Worm (Caenorhabditis elegans) whole organism, midembryonic: ENCODE data around the gene srh-290.

ENCODE experiments used
- T22C8.4 ChIP-seq: fragments of 200-800 bp; sonication (Bioruptor generic); IDR thresholded peaks from 2 replicates; pipeline ENCODE4 v1.3.6; 2022; ENCODE audit warnings: missing genetic modification characterization, missing compliant biosample characterization
- cog-1 ChIP-seq: sonication (generic microtip); optimal IDR thresholded peaks from 2 replicates; lab custom pipeline; 2016; ENCODE audit warnings: missing genetic modification characterization, missing compliant biosample characterization
- flt-1 ChIP-seq: fragments of 200-800 bp; sonication (Bioruptor generic); IDR thresholded peaks from 2 replicates; pipeline ENCODE4 v1.3.6; 2022; ENCODE audit warnings: missing genetic modification characterization, missing compliant biosample characterization
- klf-2 ChIP-seq: fragments of 200-800 bp; sonication (Bioruptor generic); conservative IDR thresholded peaks from 2 replicates; pipeline ENCODE4 v1.3.6; 2022; ENCODE audit warnings: missing genetic modification reagents, missing genetic modification characterization, missing compliant biosample characterization
- med-1 ChIP-seq: sonication (generic microtip); optimal IDR thresholded peaks from 2 replicates; lab custom pipeline; 2017; ENCODE audit warnings: missing genetic modification characterization, mild to moderate bottlenecking, missing compliant biosample characterization, antibody characterized with exemption, missing genetic modification reagents; ENCODE audit not compliant: insufficient read depth
- ref-1 ChIP-seq: fragments of 200-800 bp; sonication (Bioruptor generic); conservative IDR thresholded peaks from 2 replicates; pipeline ENCODE4 v1.3.6; 2022; ENCODE audit warnings: missing genetic modification reagents, missing genetic modification characterization, missing compliant biosample characterization
- tab-1 ChIP-seq: fragments of 200-800 bp; sonication (Bioruptor generic); IDR thresholded peaks from 2 replicates; pipeline ENCODE4 v1.3.6; 2022; ENCODE audit warnings: missing genetic modification characterization, missing compliant biosample characterization
- ztf-23 ChIP-seq: fragments of 200-800 bp; sonication (Bioruptor generic); IDR thresholded peaks from 2 replicates; pipeline ENCODE4 v1.3.6; 2022; ENCODE audit warnings: missing genetic modification reagents, missing genetic modification characterization, missing compliant biosample characterization
- ztf-29 ChIP-seq: fragments of 200-800 bp; sonication (Bioruptor generic); IDR thresholded peaks from 2 replicates; pipeline ENCODE4 v1.3.6; 2022; ENCODE audit warnings: missing genetic modification reagents, missing genetic modification characterization, missing compliant biosample characterization

srh-290 gene

ce11 chrV:17790191-17790590, at the start of gene srh-290:
srh-290 (plus strand) TSS chrV:17790491.
- TF ChIP-seq klf-2 (GFP tag; lab: Robert Waterston, UW) (no peak), ztf-29 (GFP tag; lab: Robert Waterston, UW) (no peak), med-1 (no peak), ztf-23 (GFP tag; lab: Robert Waterston, UW) (no peak), tab-1 (GFP tag; lab: Robert Waterston, UW) (no peak), T22C8.4 (GFP tag; lab: Robert Waterston, UW) (no peak)

- TF ChIP-seq T22C8.4 (GFP tag; lab: Robert Waterston, UW) (no peak), klf-2 (GFP tag; lab: Robert Waterston, UW) (no peak)
Observed at ce11 chrV:17743802-17744201, 46.5 kb upstream of the srh-290 start.

- TF ChIP-seq cog-1 (no peak), med-1 (no peak), flt-1 (no peak)
Observed at ce11 chrV:17746959-17747358, 43.3 kb upstream of the srh-290 start, which contains the start of gene twk-36. twk-36 (minus strand) TSS chrV:17747059.

- TF ChIP-seq ztf-29 (GFP tag; lab: Robert Waterston, UW) (no peak), klf-2 (GFP tag; lab: Robert Waterston, UW) (no peak), flt-1 (no peak), med-1 (no peak), tab-1 (GFP tag; lab: Robert Waterston, UW) (no peak), ref-1 (GFP tag; lab: Robert Waterston, UW) (no peak), cog-1 (no peak)
Observed at ce11 chrV:17749181-17749580, 41.1 kb upstream of the srh-290 start, which contains the start of gene R12G8.1. R12G8.1 (minus strand) TSS chrV:17749243.

- TF ChIP-seq ztf-29 (GFP tag; lab: Robert Waterston, UW): no peak
Observed at ce11 chrV:17752340-17752739, 38.0 kb upstream of the srh-290 start.

ce11 chrV:17754999-17755398, 35.3 kb upstream of the srh-290 start:
- TF ChIP-seq ztf-29 (GFP tag; lab: Robert Waterston, UW): no peak
- TF ChIP-seq T22C8.4 (GFP tag; lab: Robert Waterston, UW): no peak
- TF ChIP-seq ztf-23 (GFP tag; lab: Robert Waterston, UW): no peak
- no peak for TF ChIP-seq flt-1
- TF ChIP-seq med-1: no peak
- no peak for TF ChIP-seq klf-2 (GFP tag; lab: Robert Waterston, UW)
- no peak for TF ChIP-seq tab-1 (GFP tag; lab: Robert Waterston, UW)
- no peak for TF ChIP-seq ref-1 (GFP tag; lab: Robert Waterston, UW)
- TF ChIP-seq cog-1: no peak

ce11 chrV:17755592-17755991, 34.7 kb upstream of the srh-290 start, which contains the start of gene pgp-9:
pgp-9 (plus strand) TSS chrV:17755892.
- no peak for TF ChIP-seq ref-1 (GFP tag; lab: Robert Waterston, UW)
- TF ChIP-seq med-1: no peak
- TF ChIP-seq klf-2 (GFP tag; lab: Robert Waterston, UW): no peak
- no peak for TF ChIP-seq flt-1
- TF ChIP-seq T22C8.4 (GFP tag; lab: Robert Waterston, UW): no peak
- TF ChIP-seq tab-1 (GFP tag; lab: Robert Waterston, UW): no peak
- no peak for TF ChIP-seq cog-1
- TF ChIP-seq ztf-23 (GFP tag; lab: Robert Waterston, UW): no peak

- no peak for TF ChIP-seq cog-1
- no peak for TF ChIP-seq T22C8.4 (GFP tag; lab: Robert Waterston, UW)
- TF ChIP-seq flt-1: no peak
- no peak for TF ChIP-seq med-1
Observed at ce11 chrV:17765077-17765476, 25.2 kb upstream of the srh-290 start, which contains the start of the genes C47A10.16 and srh-283. C47A10.16 (minus strand) TSS chrV:17765177. srh-283 (plus strand) TSS chrV:17765348.

ce11 chrV:17767249-17767648, 23.0 kb upstream of the srh-290 start, which contains the start of gene srh-284:
srh-284 (plus strand) TSS chrV:17767549.
- TF ChIP-seq ref-1 (GFP tag; lab: Robert Waterston, UW) (no peak), tab-1 (GFP tag; lab: Robert Waterston, UW) (no peak)

- no peak for TF ChIP-seq ztf-29 (GFP tag; lab: Robert Waterston, UW)
- TF ChIP-seq klf-2 (GFP tag; lab: Robert Waterston, UW): no peak
- TF ChIP-seq cog-1: no peak
- TF ChIP-seq ztf-23 (GFP tag; lab: Robert Waterston, UW): no peak
- TF ChIP-seq flt-1: no peak
- no peak for TF ChIP-seq ref-1 (GFP tag; lab: Robert Waterston, UW)
- no peak for TF ChIP-seq med-1
- TF ChIP-seq T22C8.4 (GFP tag; lab: Robert Waterston, UW): no peak
- TF ChIP-seq tab-1 (GFP tag; lab: Robert Waterston, UW): no peak
Observed at ce11 chrV:17767768-17768167, 22.5 kb upstream of the srh-290 start.

- TF ChIP-seq med-1 (no peak), flt-1 (no peak), klf-2 (GFP tag; lab: Robert Waterston, UW) (no peak), T22C8.4 (GFP tag; lab: Robert Waterston, UW) (no peak), tab-1 (GFP tag; lab: Robert Waterston, UW) (no peak), ztf-29 (GFP tag; lab: Robert Waterston, UW) (no peak), ref-1 (GFP tag; lab: Robert Waterston, UW) (no peak), ztf-23 (GFP tag; lab: Robert Waterston, UW) (no peak), cog-1 (no peak)
Observed at ce11 chrV:17773108-17773507, 17.2 kb upstream of the srh-290 start, which contains the start of gene sre-21. sre-21 (minus strand) TSS chrV:17773208.
